Worm (Caenorhabditis elegans) whole organism, L4/young adult: Measurements from ENCODE around the gene cox-6B.

Experiments used
- dao-5 ChIP-seq: sonication (generic microtip); optimal IDR thresholded peaks from 2 replicates; lab custom pipeline; 2016; ENCODE audit warnings: missing genotype, missing genetic modification characterization, moderate library complexity, missing compliant biosample characterization
- him-1 ChIP-seq: sonication (generic microtip); optimal IDR thresholded peaks from 2 replicates; lab custom pipeline; 2016; ENCODE audit warnings: missing genotype, missing genetic modification reagents, missing genetic modification characterization, missing compliant biosample characterization

DNA sequence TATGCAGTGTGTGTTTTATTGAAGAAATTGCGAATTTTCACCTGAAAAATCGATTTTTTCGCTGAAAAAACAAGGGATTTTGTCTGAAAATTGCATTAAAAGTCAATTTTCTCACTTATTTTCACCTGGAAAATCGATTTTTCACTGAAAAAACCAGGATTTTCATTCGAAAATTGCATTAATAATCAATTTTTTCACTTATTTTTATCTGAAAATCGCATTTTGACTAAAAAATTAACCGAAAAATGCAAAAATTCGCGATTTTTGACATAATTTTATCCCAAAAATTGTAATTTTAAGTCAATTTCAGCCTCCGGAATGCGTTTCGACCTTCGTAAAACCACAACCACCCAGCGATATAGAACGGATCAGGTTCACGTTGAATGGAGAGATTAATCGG lies 133.0 kb downstream of the cox-6B start, which contains the start of gene Y71H2AM.29:
- TF ChIP-seq dao-5 (no peak), him-1 (tag; lab: Kevin White, UChicago) (no peak)
